Fruit fly (Drosophila melanogaster): Measurements from ENCODE around the gene CG10366.

CG10366 gene

dm6 chr2L:19582185-19582584, 1.9 kb upstream of the CG10366 start, which contains the start of gene Hakai (continued):
- TF ChIP-seq MTF-1 (GFP tag; optimal IDR thresholded peaks at IDR 0.05; ENCODE audit: borderline replicate concordance): no peak
- peak; percentile 45 for TF ChIP-seq CG18764 (GFP tag; optimal IDR thresholded peaks at IDR 0.05)
- no peak for TF ChIP-seq BtbVII (GFP tag; optimal IDR thresholded peaks at IDR 0.05)
- TF ChIP-seq Atf6 (GFP tag; IDR thresholded peaks at IDR 0.05): no peak
- TF ChIP-seq Taf1 (GFP tag; IDR thresholded peaks at IDR 0.05): peak; percentile 11; the same call in 1 of the 2 replicates
- TF ChIP-seq prd (optimal IDR thresholded peaks at IDR 0.05): no peak
- peak; percentile 68 for TF ChIP-seq prd (GFP tag; IDR thresholded peaks at IDR 0.05)
- peak; percentile 58 for TF ChIP-seq her (GFP tag; optimal IDR thresholded peaks at IDR 0.05)
- no peak for TF ChIP-seq Hr78 (GFP tag; optimal IDR thresholded peaks at IDR 0.05)
- TF ChIP-seq CG10366 (GFP tag; IDR thresholded peaks at IDR 0.05): peak; percentile 35; the same call in 1 of the 2 replicates
- no peak for TF ChIP-seq corto (GFP tag; optimal IDR thresholded peaks at IDR 0.05)
- TF ChIP-seq fu2 (GFP tag; optimal IDR thresholded peaks at IDR 0.05): peak; percentile 55
- TF ChIP-seq kni (GFP tag; optimal IDR thresholded peaks at IDR 0.05): no peak
- peak; percentile 10 for TF ChIP-seq CG8924 (tag; optimal IDR thresholded peaks at IDR 0.05)
- TF ChIP-seq CG10321 (GFP tag; IDR thresholded peaks at IDR 0.05): peak; percentile 21; the same call in 1 of the 2 replicates
- TF ChIP-seq ERR (GFP tag; optimal IDR thresholded peaks at IDR 0.05): peak; percentile 52
- peak; percentile 62 for TF ChIP-seq dm (GFP tag; optimal IDR thresholded peaks at IDR 0.05)
- peak; percentile 61 for TF ChIP-seq CG1792 (GFP tag; optimal IDR thresholded peaks at IDR 0.05)
- peak; percentile 43 for TF ChIP-seq CG8089 (GFP tag; optimal IDR thresholded peaks at IDR 0.05)
- TF ChIP-seq ranshi (GFP tag; IDR thresholded peaks at IDR 0.05): peak; percentile 82
- no peak for TF ChIP-seq CG1529 (GFP tag; optimal IDR thresholded peaks at IDR 0.05)
- peak; percentile 55; the same call in 1 of the 2 replicates for TF ChIP-seq sna (GFP tag; IDR thresholded peaks at IDR 0.05; ENCODE audit: partially characterized antibody)
- TF ChIP-seq Gsc (GFP tag; IDR thresholded peaks at IDR 0.05): no peak
- peak; percentile 55 for TF ChIP-seq CG5245 (GFP tag; optimal IDR thresholded peaks at IDR 0.05)
- peak; percentile 65 to 73 for TF ChIP-seq dpn (GFP tag; optimal IDR thresholded peaks at IDR 0.05)
- TF ChIP-seq Bdp1 (GFP tag; optimal IDR thresholded peaks at IDR 0.05): peak; percentile 58
- TF ChIP-seq Drgx (GFP tag; IDR thresholded peaks at IDR 0.05): peak; percentile 65
- no peak for TF ChIP-seq ase (GFP tag; IDR thresholded peaks at IDR 0.05)
- TF ChIP-seq zen2 (GFP tag; IDR thresholded peaks at IDR 0.05; ENCODE audit: partially characterized antibody): no peak
- 0 out of 2 replicates have a peak, but pooled peaks have one; percentile 11 for TF ChIP-seq crol (GFP tag; IDR thresholded peaks at IDR 0.05)
- TF ChIP-seq luna (GFP tag; optimal IDR thresholded peaks at IDR 0.05): peak; percentile 25
- no peak for TF ChIP-seq jigr1 (GFP tag; IDR thresholded peaks at IDR 0.05)
- peak; percentile 52; the same call in 1 of the 2 replicates for TF ChIP-seq Ada2b (GFP tag; IDR thresholded peaks at IDR 0.05)
- TF ChIP-seq cato (GFP tag; optimal IDR thresholded peaks at IDR 0.05; ENCODE audit: borderline replicate concordance): no peak
- peak; percentile 31 for TF ChIP-seq gfzf (GFP tag; optimal IDR thresholded peaks at IDR 0.05)
- TF ChIP-seq en (GFP tag; optimal IDR thresholded peaks at IDR 0.05): peak; percentile 12
- no peak for TF ChIP-seq GATAe (GFP tag; conservative IDR thresholded peaks at IDR 0.05)
- peak; percentile 100 for TF ChIP-seq Hr39 (optimal IDR thresholded peaks at IDR 0.05)
- TF ChIP-seq CG32772 (GFP tag; IDR thresholded peaks at IDR 0.05): peak; percentile 56; the same call in 1 of the 2 replicates
- peak; percentile 49 for TF ChIP-seq pho (GFP tag; optimal IDR thresholded peaks at IDR 0.05)
- TF ChIP-seq schlank (tag; optimal IDR thresholded peaks at IDR 0.05): peak; percentile 12
- TF ChIP-seq CG6689 (GFP tag; IDR thresholded peaks at IDR 0.05): peak; percentile 52
- peak; percentile 29 for TF ChIP-seq nerfin-1 (tag; optimal IDR thresholded peaks at IDR 0.05)
- peak; percentile 18 for TF ChIP-seq CG30431 (GFP tag; optimal IDR thresholded peaks at IDR 0.05)
- TF ChIP-seq NFAT (GFP tag; IDR thresholded peaks at IDR 0.05): peak; percentile 72
- no peak for TF ChIP-seq CG15479 (GFP tag; optimal IDR thresholded peaks at IDR 0.05)
- TF ChIP-seq Fer1 (GFP tag; optimal IDR thresholded peaks at IDR 0.05): peak; percentile 66
- TF ChIP-seq aop (GFP tag; IDR thresholded peaks at IDR 0.05): no peak
- no peak for TF ChIP-seq usp (GFP tag; optimal IDR thresholded peaks at IDR 0.05)
- TF ChIP-seq trem (tag; optimal IDR thresholded peaks at IDR 0.05): peak; percentile 70
- peak; percentile 70 for TF ChIP-seq tin (GFP tag; optimal IDR thresholded peaks at IDR 0.05)
- TF ChIP-seq CG34376 (GFP tag; optimal IDR thresholded peaks at IDR 0.05): peak; percentile 82

Measured in whole organism, embryonic.